Worm (Caenorhabditis elegans): Measurements from ENCODE around the gene rbc-1.
A peak's percentile ranks its signal among the peaks of the same experiment; 100 is the strongest.

Gene rbc-1

DNA sequence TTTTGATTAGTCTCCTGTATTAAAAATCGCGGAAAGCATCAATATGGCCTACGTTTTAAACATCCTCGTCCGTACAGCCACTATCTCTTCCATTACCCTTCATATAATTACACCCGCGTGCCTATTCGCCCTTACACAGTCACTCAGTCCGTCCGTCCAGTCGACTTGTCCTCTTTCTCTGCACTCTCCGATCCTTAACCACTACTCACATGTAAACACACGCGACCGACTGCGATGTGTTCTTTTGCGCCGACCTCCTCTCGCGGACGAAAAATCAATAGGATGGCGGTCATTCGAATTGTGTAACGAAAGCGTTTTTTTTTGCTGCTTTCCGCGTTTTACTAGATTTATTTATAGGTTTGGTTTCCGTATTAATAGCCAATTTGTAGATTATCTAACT is 8.5 kb upstream of the rbc-1 start, which contains the start of gene eor-2 (continued):
- TF ChIP-seq sptf-2 (GFP tag; optimal IDR thresholded peaks at IDR 0.05) (no peak), K12H6.12 (tag; optimal IDR thresholded peaks at IDR 0.05) (peak; percentile 30), egl-44 (GFP tag; IDR thresholded peaks at IDR 0.05) (0 out of 2 replicates have a peak, but pooled peaks have one; percentile 18)

DNA sequence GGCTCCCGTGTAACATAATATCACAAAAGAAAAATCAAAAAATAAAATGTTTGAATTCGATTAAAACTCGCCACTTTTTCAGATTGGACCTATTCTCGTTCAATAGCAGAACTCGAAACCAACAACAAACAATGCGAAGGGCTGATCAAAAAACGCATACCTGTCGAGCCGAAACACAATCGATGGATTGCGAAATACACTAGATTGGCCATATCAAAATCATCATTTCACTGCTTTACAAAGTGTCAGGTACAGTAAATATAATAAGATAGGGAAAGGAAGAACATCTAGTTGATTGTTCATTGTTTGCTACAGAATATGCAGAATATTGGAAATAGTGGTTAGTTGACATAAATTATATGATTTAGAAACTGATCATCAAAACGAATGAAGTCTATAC is 3.4 kb upstream of the rbc-1 start:
- no peak for TF ChIP-seq Y53G8AR.9 (GFP tag; conservative IDR thresholded peaks at IDR 0.05)
- peak; percentile 59; the same call in 1 of the 2 replicates for TF ChIP-seq cebp-1 (GFP tag; IDR thresholded peaks at IDR 0.05)
- peak; percentile 91 for TF ChIP-seq cebp-1 (tag; optimal IDR thresholded peaks at IDR 0.05)

DNA sequence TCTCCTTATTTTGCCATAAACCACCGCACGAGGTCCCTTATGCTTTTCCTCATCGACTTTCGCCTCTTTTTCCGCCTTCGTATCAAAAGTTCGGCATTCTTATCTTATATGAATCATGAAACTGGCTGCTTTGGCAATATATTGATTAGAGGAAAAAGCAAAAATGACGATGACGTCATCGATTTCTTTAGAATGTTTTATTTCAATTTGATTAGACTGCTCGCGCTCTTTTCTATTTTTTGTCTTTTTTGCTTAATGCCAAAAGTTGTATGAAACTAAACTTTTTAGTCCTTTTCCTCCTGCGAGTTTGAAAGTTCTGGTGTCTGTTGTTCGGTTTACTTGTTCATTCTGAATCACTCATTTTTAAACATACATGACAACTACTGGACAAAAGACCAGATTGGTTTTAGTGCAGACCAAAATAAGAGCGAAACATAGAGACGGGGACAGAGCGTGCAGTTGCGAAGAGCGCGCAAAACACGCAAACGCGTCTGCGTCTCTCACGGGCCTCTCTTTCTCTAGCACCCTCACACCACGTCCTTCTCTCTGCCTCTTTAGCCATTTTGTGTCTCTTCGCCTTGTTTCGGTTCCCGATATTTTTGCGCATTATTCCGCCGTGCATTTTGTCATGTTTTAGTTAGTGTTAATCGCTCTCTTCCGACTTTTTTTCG is 946 bp upstream of the rbc-1 start:
- no peak for TF ChIP-seq Y79H2A.3 (GFP tag; conservative IDR thresholded peaks at IDR 0.05)
- TF ChIP-seq dox-1 (GFP tag; IDR thresholded peaks at IDR 0.05): peak; percentile 29; the same call in 1 of the 2 replicates
- TF ChIP-seq lin-40 (tag; optimal IDR thresholded peaks at IDR 0.05): peak; percentile 7
- no peak for TF ChIP-seq cebp-1 (GFP tag; IDR thresholded peaks at IDR 0.05)
- peak; percentile 68 for TF ChIP-seq cebp-1 (tag; optimal IDR thresholded peaks at IDR 0.05)
- TF ChIP-seq atf-7 (tag; optimal IDR thresholded peaks at IDR 0.05): peak; percentile 77
- peak; percentile 33 for TF ChIP-seq gei-17 (GFP tag; optimal IDR thresholded peaks at IDR 0.05)
- 0 out of 2 replicates have a peak, but pooled peaks have one; percentile 18 for TF ChIP-seq madf-6 (GFP tag; IDR thresholded peaks at IDR 0.05)
- TF ChIP-seq dpff-1 (tag; optimal IDR thresholded peaks at IDR 0.05): no peak
- peak in 1 of 3 experiments; percentile 32 for TF ChIP-seq lin-35 (GFP tag; optimal IDR thresholded peaks at IDR 0.05)
- peak; percentile 34 for TF ChIP-seq attf-5 (GFP tag; optimal IDR thresholded peaks at IDR 0.05)
- TF ChIP-seq zfh-2 (GFP tag; conservative IDR thresholded peaks at IDR 0.05): peak; percentile 62
- peak; percentile 18 for TF ChIP-seq nhr-80 (tag; optimal IDR thresholded peaks at IDR 0.05)
- 0 out of 2 replicates have a peak, but pooled peaks have one; percentile 30 for TF ChIP-seq ekl-4 (GFP tag; IDR thresholded peaks at IDR 0.05)
- no peak for TF ChIP-seq rpc-1 (optimal IDR thresholded peaks at IDR 0.05)
- no peak for TF ChIP-seq rpc-1 (tag; optimal IDR thresholded peaks at IDR 0.05)
- peak; percentile 89; the same call in 1 of the 2 replicates for TF ChIP-seq hmg-1.2 (GFP tag; IDR thresholded peaks at IDR 0.05)
- TF ChIP-seq tlf-1 (GFP tag; optimal IDR thresholded peaks at IDR 0.05): no peak
- peak; percentile 22 for TF ChIP-seq ceh-27 (GFP tag; optimal IDR thresholded peaks at IDR 0.05)

DNA sequence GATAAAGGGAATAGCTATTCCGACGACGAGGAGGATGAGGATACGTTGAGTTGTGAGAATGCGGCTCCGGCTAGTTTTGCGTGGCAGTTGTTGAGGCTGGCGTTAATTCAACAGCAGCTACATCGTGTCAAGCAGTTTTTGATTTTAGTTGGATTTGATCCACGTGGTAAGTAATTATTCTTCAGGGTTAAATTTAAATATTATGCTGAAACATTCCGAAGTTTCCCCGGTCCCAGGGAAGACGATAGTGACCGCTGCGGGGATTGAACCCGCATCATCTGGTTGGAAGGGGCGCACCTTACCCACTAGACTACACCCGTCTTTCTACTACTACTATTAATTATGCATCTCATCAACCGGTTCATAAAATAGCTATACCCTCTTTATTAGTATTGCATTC is 10.0 kb downstream of the rbc-1 start:
- TF ChIP-seq dox-1 (GFP tag; IDR thresholded peaks at IDR 0.05) (peak; percentile 33; the same call in 1 of the 2 replicates), ztf-6 (GFP tag; IDR thresholded peaks at IDR 0.05) (no peak), ztf-26 (tag; optimal IDR thresholded peaks at IDR 0.05) (no peak), D2030.7 (GFP tag; IDR thresholded peaks at IDR 0.05) (peak; percentile 58), tbp1 (GFP tag; optimal IDR thresholded peaks at IDR 0.05) (peak; percentile 41), rpc-1 (optimal IDR thresholded peaks at IDR 0.05) (peak; percentile 30), rpc-1 (tag; optimal IDR thresholded peaks at IDR 0.05) (peak; percentile 65)

DNA sequence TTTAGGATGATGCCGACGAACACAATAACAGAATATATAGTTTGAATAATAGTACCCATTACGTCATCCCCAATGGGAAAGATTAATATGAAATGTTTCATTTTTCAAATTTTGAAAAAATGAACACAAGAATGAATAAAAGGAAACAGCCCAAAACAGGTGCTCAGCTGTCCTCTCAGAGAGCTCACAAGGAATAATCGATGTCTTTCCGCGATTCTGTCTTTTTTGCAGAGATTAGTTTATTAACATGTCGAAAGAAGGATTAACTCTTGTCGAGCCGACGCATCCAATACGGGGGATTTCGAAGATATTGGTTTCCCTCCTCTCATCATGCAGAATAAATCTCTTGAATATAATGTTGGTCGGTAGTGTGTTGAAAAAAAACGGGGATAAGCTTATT is 17.6 kb downstream of the rbc-1 start, which contains the start of gene F54E4.2:
TSS of gene F54E4.2 (minus strand) at position 101 of the 400 bp plus-strand sequence.
- TF ChIP-seq zim-3 (tag; optimal IDR thresholded peaks at IDR 0.05) (no peak), lin-40 (tag; optimal IDR thresholded peaks at IDR 0.05) (no peak), C17E4.6 (GFP tag; IDR thresholded peaks at IDR 0.05) (no peak), dpff-1 (tag; optimal IDR thresholded peaks at IDR 0.05) (no peak), ama-1 (optimal IDR thresholded peaks at IDR 0.05) (no peak), ama-1 (GFP tag; optimal IDR thresholded peaks at IDR 0.05) (no peak), ceh-91 (GFP tag; IDR thresholded peaks at IDR 0.05) (no peak), tbp1 (GFP tag; optimal IDR thresholded peaks at IDR 0.05) (no peak), egrh-3 (GFP tag; IDR thresholded peaks at IDR 0.05) (no peak), nfya-1 (tag; optimal IDR thresholded peaks at IDR 0.05; ENCODE audit: borderline replicate concordance, insufficient read depth) (no peak), D2030.7 (GFP tag; IDR thresholded peaks at IDR 0.05) (no peak), dox-1 (GFP tag; IDR thresholded peaks at IDR 0.05) (no peak), ets-4 (GFP tag; optimal IDR thresholded peaks at IDR 0.05) (no peak), snpc-3.4 (tag; optimal IDR thresholded peaks at IDR 0.05) (no peak), zfh-2 (GFP tag; conservative IDR thresholded peaks at IDR 0.05) (no peak), repo-1 (tag; optimal IDR thresholded peaks at IDR 0.05) (no peak), tlf-1 (GFP tag; optimal IDR thresholded peaks at IDR 0.05) (no peak)

Measured in whole organism, young adult.